Worm (Caenorhabditis elegans) whole organism, L4/young adult: ENCODE data around the gene F09E10.6.

Experiments
- W03F9.2 ChIP-seq: fragments of 150-350 bp; optimal IDR thresholded peaks from 2 replicates; lab custom pipeline; 2014; ENCODE audit warnings: missing biosample characterization, missing genetic modification characterization
- him-1 ChIP-seq: sonication (generic microtip); optimal IDR thresholded peaks from 2 replicates; lab custom pipeline; 2016; ENCODE audit warnings: missing genotype, missing genetic modification reagents, missing genetic modification characterization, missing compliant biosample characterization

DNA sequence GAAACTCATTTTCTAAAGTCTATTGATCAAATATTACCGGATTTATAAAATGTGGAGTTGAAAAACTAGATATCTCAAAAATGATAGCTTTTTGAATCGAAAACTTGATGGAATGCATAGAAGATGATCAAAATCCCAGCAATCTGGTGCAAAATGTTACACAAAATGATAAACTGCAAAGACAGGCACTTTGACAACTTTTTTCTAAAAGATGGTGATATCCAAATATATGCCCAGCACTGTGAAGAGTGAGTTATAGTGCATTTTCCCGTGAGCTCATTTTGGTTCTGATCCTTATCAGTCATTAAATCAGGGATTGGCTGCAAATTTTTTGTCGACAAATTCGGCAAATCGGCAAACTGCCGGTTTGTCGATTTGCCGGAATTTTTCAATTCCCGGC is 37.8 kb upstream of the F09E10.6 start, which contains the start of gene K06A9.3:
- TF ChIP-seq him-1, result no peak
- TF ChIP-seq W03F9.2 (tag; lab: Kevin White, UChicago), result no peak
